Worm (Caenorhabditis elegans): ENCODE data around the gene K05F1.10.

Gene K05F1.10

ce11 chrII:5805303-5805702 lies at the start of gene K05F1.10:
Gene K05F1.10 (minus strand): TSS chrII:5805473.
- TF ChIP-seq zip-5 (tag; optimal IDR thresholded peaks at IDR 0.05): no peak
- TF ChIP-seq sox-2 (GFP tag; IDR thresholded peaks at IDR 0.05): no peak
- no peak for TF ChIP-seq ceh-9 (tag; optimal IDR thresholded peaks at IDR 0.05)
- no peak for TF ChIP-seq ceh-30 (tag; optimal IDR thresholded peaks at IDR 0.05)
- no peak for TF ChIP-seq ttx-3 (tag; optimal IDR thresholded peaks at IDR 0.05)

ce11 chrII:5854122-5854521 lies 48.8 kb upstream of the K05F1.10 start, which contains the start of gene H41C03.1:
Gene H41C03.1 (plus strand): TSS chrII:5854422.
- TF ChIP-seq che-1 (tag; optimal IDR thresholded peaks at IDR 0.05) (no peak), ceh-22 (tag; optimal IDR thresholded peaks at IDR 0.05) (no peak), ceh-19 (GFP tag; optimal IDR thresholded peaks at IDR 0.05) (no peak), pha-2 (tag; optimal IDR thresholded peaks at IDR 0.05) (no peak), ama-1 (optimal IDR thresholded peaks at IDR 0.05) (no peak), mec-3 (tag; optimal IDR thresholded peaks at IDR 0.05; ENCODE audit: borderline replicate concordance) (no peak), hlh-8 (tag; optimal IDR thresholded peaks at IDR 0.05) (no peak), ceh-9 (tag; optimal IDR thresholded peaks at IDR 0.05) (no peak), eyg-1 (tag; optimal IDR thresholded peaks at IDR 0.05) (no peak), madf-2 (tag; optimal IDR thresholded peaks at IDR 0.05) (no peak), elt-2 (tag; optimal IDR thresholded peaks at IDR 0.05) (no peak), ceh-34 (tag; optimal IDR thresholded peaks at IDR 0.05) (no peak), ahr-1 (tag; optimal IDR thresholded peaks at IDR 0.05) (no peak)

- TF ChIP-seq lin-11 (tag; optimal IDR thresholded peaks at IDR 0.05) (no peak), nhr-11 (tag; optimal IDR thresholded peaks at IDR 0.05) (no peak), eyg-1 (tag; optimal IDR thresholded peaks at IDR 0.05) (no peak), K09A11.1 (tag; optimal IDR thresholded peaks at IDR 0.05; ENCODE audit: insufficient read depth) (no peak), ahr-1 (tag; optimal IDR thresholded peaks at IDR 0.05) (no peak)
Measured at ce11 chrII:5853261-5853660, 48.0 kb upstream of the K05F1.10 start.

- TF ChIP-seq che-1 (tag; optimal IDR thresholded peaks at IDR 0.05): no peak
Measured at ce11 chrII:5852007-5852406, 46.7 kb upstream of the K05F1.10 start, which contains the start of gene H41C03.2. Gene H41C03.2 (minus strand): TSS chrII:5852107.

ce11 chrII:5846181-5846580 lies 40.9 kb upstream of the K05F1.10 start:
- no peak for TF ChIP-seq rnt-1 (tag; optimal IDR thresholded peaks at IDR 0.05)
- TF ChIP-seq C08G9.2 (tag; optimal IDR thresholded peaks at IDR 0.05): no peak
- TF ChIP-seq odd-2 (tag; optimal IDR thresholded peaks at IDR 0.05): no peak
- peak; percentile 58 for TF ChIP-seq elt-2 (tag; optimal IDR thresholded peaks at IDR 0.05)
- TF ChIP-seq ceh-2 (tag; optimal IDR thresholded peaks at IDR 0.05): no peak

ce11 chrII:5845441-5845840 lies 40.2 kb upstream of the K05F1.10 start, which contains the start of the genes ZK1248.17 and H41C03.3:
Gene ZK1248.17 (minus strand): TSS chrII:5845541.
Gene H41C03.3 (plus strand): TSS chrII:5845777.
- no peak for TF ChIP-seq zip-5 (tag; optimal IDR thresholded peaks at IDR 0.05)
- TF ChIP-seq pros-1 (tag; optimal IDR thresholded peaks at IDR 0.05): no peak
- TF ChIP-seq pag-3 (tag; optimal IDR thresholded peaks at IDR 0.05; ENCODE audit: borderline replicate concordance): no peak
- TF ChIP-seq ceh-2 (tag; optimal IDR thresholded peaks at IDR 0.05): no peak
- TF ChIP-seq hlh-13 (GFP tag; optimal IDR thresholded peaks at IDR 0.05): no peak

- TF ChIP-seq pha-2 (tag; optimal IDR thresholded peaks at IDR 0.05): peak; percentile 82
- TF ChIP-seq unc-42 (tag; optimal IDR thresholded peaks at IDR 0.05): peak; percentile 99
- TF ChIP-seq che-1 (tag; optimal IDR thresholded peaks at IDR 0.05): peak; percentile 66
- peak; percentile 83 for TF ChIP-seq pat-9 (tag; optimal IDR thresholded peaks at IDR 0.05)
- TF ChIP-seq sox-2 (GFP tag; IDR thresholded peaks at IDR 0.05): peak; percentile 32
- TF ChIP-seq rnt-1 (tag; optimal IDR thresholded peaks at IDR 0.05): peak; percentile 86
- peak; percentile 95 for TF ChIP-seq ceh-31 (tag; optimal IDR thresholded peaks at IDR 0.05)
- TF ChIP-seq ceh-9 (tag; optimal IDR thresholded peaks at IDR 0.05): no peak
- peak; percentile 76 for TF ChIP-seq hlh-8 (tag; optimal IDR thresholded peaks at IDR 0.05)
- peak; percentile 65 for TF ChIP-seq hlh-15 (tag; optimal IDR thresholded peaks at IDR 0.05)
- peak; percentile 91 for TF ChIP-seq pax-1 (tag; optimal IDR thresholded peaks at IDR 0.05)
- peak; percentile 81 for TF ChIP-seq madf-2 (tag; optimal IDR thresholded peaks at IDR 0.05)
- peak; percentile 83 for TF ChIP-seq ztf-16 (tag; optimal IDR thresholded peaks at IDR 0.05)
- TF ChIP-seq K09A11.1 (tag; optimal IDR thresholded peaks at IDR 0.05; ENCODE audit: insufficient read depth): peak; percentile 76
- peak; percentile 87 for TF ChIP-seq pros-1 (tag; optimal IDR thresholded peaks at IDR 0.05)
- TF ChIP-seq unc-3 (GFP tag; conservative IDR thresholded peaks at IDR 0.05): peak; percentile 53; the same call in 1 of the 2 replicates
- TF ChIP-seq unc-3 (tag; optimal IDR thresholded peaks at IDR 0.05): peak; percentile 85
- peak; percentile 82 for TF ChIP-seq ceh-2 (tag; optimal IDR thresholded peaks at IDR 0.05)
- peak; percentile 82 for TF ChIP-seq C08G9.2 (tag; optimal IDR thresholded peaks at IDR 0.05)
- TF ChIP-seq lin-11 (tag; optimal IDR thresholded peaks at IDR 0.05): peak; percentile 63
- TF ChIP-seq elt-2 (tag; optimal IDR thresholded peaks at IDR 0.05): peak; percentile 99
- peak; percentile 92 for TF ChIP-seq nfya-1 (tag; optimal IDR thresholded peaks at IDR 0.05)
- peak; percentile 59 for TF ChIP-seq mec-3 (tag; optimal IDR thresholded peaks at IDR 0.05; ENCODE audit: borderline replicate concordance)
- TF ChIP-seq pqm-1 (tag; optimal IDR thresholded peaks at IDR 0.05): peak; percentile 95
- peak; percentile 17 for TF ChIP-seq hlh-13 (GFP tag; optimal IDR thresholded peaks at IDR 0.05)
Measured at ce11 chrII:5844694-5845129, 39.4 kb upstream of the K05F1.10 start.
